Worm (Caenorhabditis elegans) whole organism, late embryonic: ENCODE results near the gene ZK593.3.

Experiments used
- C08G9.2 ChIP-seq: sonication (generic microtip); optimal IDR thresholded peaks from 2 replicates; lab custom pipeline; 2016; ENCODE audit warnings: mild to moderate bottlenecking, missing genetic modification characterization, moderate library complexity, missing compliant biosample characterization
- C38D4.7 ChIP-seq: fragments of 200-800 bp; sonication (Bioruptor generic); optimal IDR thresholded peaks from 2 replicates; lab custom pipeline; 2018; ENCODE audit warnings: mild to moderate bottlenecking, missing genetic modification characterization, moderate library complexity, missing compliant biosample characterization
- F13H6.1 ChIP-seq: sonication (generic microtip); optimal IDR thresholded peaks from 2 replicates; lab custom pipeline; 2016; ENCODE audit warnings: missing genetic modification characterization, missing compliant biosample characterization
- K02D7.2 ChIP-seq: sonication (generic microtip); optimal IDR thresholded peaks from 2 replicates; lab custom pipeline; 2017; ENCODE audit warnings: mild to moderate bottlenecking, missing genetic modification characterization, missing compliant biosample characterization
- T23F11.4 ChIP-seq: fragments of 200-800 bp; sonication (Bioruptor generic); optimal IDR thresholded peaks from 2 replicates; lab custom pipeline; 2018; ENCODE audit warnings: mild to moderate bottlenecking, missing genetic modification characterization, missing compliant biosample characterization
- ahr-1 ChIP-seq: sonication (generic microtip); optimal IDR thresholded peaks from 2 replicates; lab custom pipeline; 2016; ENCODE audit warnings: missing genetic modification characterization, missing compliant biosample characterization
- ceh-18 ChIP-seq: sonication (generic microtip); optimal IDR thresholded peaks from 2 replicates; lab custom pipeline; 2016; ENCODE audit warnings: missing genetic modification characterization, missing compliant biosample characterization
- ceh-19 ChIP-seq: fragments of 200-800 bp; sonication (Bioruptor generic); optimal IDR thresholded peaks from 2 replicates; lab custom pipeline; 2018; ENCODE audit warnings: mild to moderate bottlenecking, missing genetic modification characterization, missing compliant biosample characterization
- ceh-22 ChIP-seq: sonication (generic microtip); optimal IDR thresholded peaks from 2 replicates; lab custom pipeline; 2017; ENCODE audit warnings: missing biosample characterization, missing genetic modification characterization
- ceh-24 ChIP-seq: sonication (generic microtip); optimal IDR thresholded peaks from 2 replicates; lab custom pipeline; 2016; ENCODE audit warnings: mild to moderate bottlenecking, missing genetic modification characterization, missing compliant biosample characterization
- ceh-30 ChIP-seq: fragments of 150-350 bp; optimal IDR thresholded peaks from 2 replicates; lab custom pipeline; 2014; ENCODE audit warnings: missing biosample characterization, missing genetic modification characterization
- ceh-31 ChIP-seq: sonication (generic microtip); optimal IDR thresholded peaks from 2 replicates; lab custom pipeline; 2016; ENCODE audit warnings: missing genetic modification characterization, missing compliant biosample characterization
- ceh-45 ChIP-seq: fragments of 200-800 bp; sonication (Bioruptor generic); IDR thresholded peaks from 2 replicates; pipeline ENCODE4 v1.3.6; 2022; ENCODE audit warnings: missing genetic modification reagents, missing genetic modification characterization, missing compliant biosample characterization
- ceh-48 ChIP-seq: sonication (generic microtip); optimal IDR thresholded peaks from 2 replicates; lab custom pipeline; 2016; ENCODE audit warnings: missing genetic modification characterization, inconsistent platforms, missing compliant biosample characterization
- ceh-9 ChIP-seq: sonication (generic microtip); optimal IDR thresholded peaks from 2 replicates; lab custom pipeline; 2016; ENCODE audit warnings: mild to moderate bottlenecking, missing genetic modification characterization, inconsistent platforms, missing compliant biosample characterization
- che-1 ChIP-seq: sonication (generic microtip); optimal IDR thresholded peaks from 2 replicates; lab custom pipeline; 2016; ENCODE audit warnings: mild to moderate bottlenecking, missing genetic modification characterization, missing compliant biosample characterization
- dve-1 ChIP-seq: sonication (generic microtip); optimal IDR thresholded peaks from 2 replicates; lab custom pipeline; 2017; ENCODE audit warnings: antibody characterized with exemption, mild to moderate bottlenecking, missing genetic modification characterization, missing compliant biosample characterization
- elt-2 ChIP-seq: sonication (generic microtip); optimal IDR thresholded peaks from 2 replicates; lab custom pipeline; 2016; ENCODE audit warnings: missing genetic modification reagents, missing genetic modification characterization, missing compliant biosample characterization
- elt-4 ChIP-seq: sonication (generic microtip); optimal IDR thresholded peaks from 2 replicates; lab custom pipeline; 2016; ENCODE audit warnings: missing genetic modification characterization, missing compliant biosample characterization
- eyg-1 ChIP-seq: sonication (generic microtip); optimal IDR thresholded peaks from 2 replicates; lab custom pipeline; 2016; ENCODE audit warnings: missing genotype, missing genetic modification characterization, missing compliant biosample characterization
- fkh-6 ChIP-seq: sonication (generic microtip); optimal IDR thresholded peaks from 2 replicates; lab custom pipeline; 2016; ENCODE audit warnings: missing genetic modification characterization, missing compliant biosample characterization
- hlh-15 ChIP-seq: sonication (generic microtip); optimal IDR thresholded peaks from 2 replicates; lab custom pipeline; 2016; ENCODE audit warnings: missing genetic modification characterization, missing compliant biosample characterization
- hlh-8 ChIP-seq: sonication (generic microtip); optimal IDR thresholded peaks from 2 replicates; lab custom pipeline; 2016; ENCODE audit warnings: missing genotype, missing genetic modification characterization, missing compliant biosample characterization
- lim-6 ChIP-seq: sonication (generic microtip); optimal IDR thresholded peaks from 2 replicates; lab custom pipeline; 2016; ENCODE audit warnings: missing genetic modification characterization, missing compliant biosample characterization
- madf-2 ChIP-seq: sonication (generic microtip); optimal IDR thresholded peaks from 2 replicates; lab custom pipeline; 2017; ENCODE audit warnings: missing genetic modification characterization, missing compliant biosample characterization
- nhr-232 ChIP-seq: sonication (generic microtip); optimal IDR thresholded peaks from 2 replicates; lab custom pipeline; 2016; ENCODE audit warnings: missing genetic modification characterization, missing compliant biosample characterization
- npax-4 ChIP-seq: sonication (generic microtip); optimal IDR thresholded peaks from 2 replicates; lab custom pipeline; 2016; ENCODE audit warnings: missing genetic modification characterization, missing compliant biosample characterization
- odd-2 ChIP-seq: sonication (generic microtip); optimal IDR thresholded peaks from 2 replicates; lab custom pipeline; 2017; ENCODE audit warnings: antibody characterized with exemption, mild to moderate bottlenecking, missing genetic modification characterization, missing compliant biosample characterization
- pag-3 ChIP-seq: sonication (generic microtip); optimal IDR thresholded peaks from 2 replicates; lab custom pipeline; 2016; ENCODE audit warnings: missing compliant biosample characterization, missing genetic modification characterization, borderline replicate concordance
- pax-1 ChIP-seq: fragments of 150-350 bp; optimal IDR thresholded peaks from 2 replicates; lab custom pipeline; 2014; ENCODE audit warnings: missing biosample characterization, missing genetic modification characterization
- pha-2 ChIP-seq: sonication (generic microtip); optimal IDR thresholded peaks from 2 replicates; lab custom pipeline; 2017; ENCODE audit warnings: mild to moderate bottlenecking, missing genetic modification characterization, missing compliant biosample characterization
- pqm-1 ChIP-seq: sonication (generic microtip); optimal IDR thresholded peaks from 2 replicates; lab custom pipeline; 2016; ENCODE audit warnings: missing genetic modification characterization, missing compliant biosample characterization
- ref-2 ChIP-seq: sonication (generic microtip); optimal IDR thresholded peaks from 2 replicates; lab custom pipeline; 2016; ENCODE audit warnings: missing genetic modification characterization, missing compliant biosample characterization
- rnt-1 ChIP-seq: sonication (generic microtip); optimal IDR thresholded peaks from 2 replicates; lab custom pipeline; 2016; ENCODE audit warnings: missing genetic modification characterization, missing compliant biosample characterization
- sox-2 ChIP-seq: fragments of 200-800 bp; sonication (Bioruptor generic); IDR thresholded peaks from 2 replicates; pipeline ENCODE4 v1.3.6; 2022; ENCODE audit warnings: missing genetic modification reagents, missing genetic modification characterization, missing compliant biosample characterization
- syd-9 ChIP-seq: sonication (generic microtip); optimal IDR thresholded peaks from 2 replicates; lab custom pipeline; 2016; ENCODE audit warnings: mild to moderate bottlenecking, missing genetic modification characterization, moderate library complexity, missing compliant biosample characterization
- tbx-2 ChIP-seq: sonication (generic microtip); optimal IDR thresholded peaks from 2 replicates; lab custom pipeline; 2016; ENCODE audit warnings: missing genetic modification characterization, missing compliant biosample characterization
- tbx-7 ChIP-seq: sonication (generic microtip); optimal IDR thresholded peaks from 2 replicates; lab custom pipeline; 2016; ENCODE audit warnings: missing genotype, missing genetic modification characterization, missing compliant biosample characterization
- ttx-3 ChIP-seq: sonication (generic microtip); optimal IDR thresholded peaks from 2 replicates; lab custom pipeline; 2016; ENCODE audit warnings: missing genetic modification reagents, missing genetic modification characterization, missing compliant biosample characterization
- unc-55 ChIP-seq: sonication (generic microtip); optimal IDR thresholded peaks from 2 replicates; lab custom pipeline; 2017; ENCODE audit warnings: missing biosample characterization, missing genetic modification reagents, missing genetic modification characterization
- unc-86 ChIP-seq: sonication (generic microtip); optimal IDR thresholded peaks from 2 replicates; lab custom pipeline; 2016; ENCODE audit warnings: missing genetic modification characterization, missing compliant biosample characterization
- zip-5 ChIP-seq: sonication (generic microtip); optimal IDR thresholded peaks from 2 replicates; lab custom pipeline; 2016; ENCODE audit warnings: missing genetic modification characterization, missing compliant biosample characterization

ZK593.3 gene

ce11 chrIV:10948797-10949196 lies 33.3 kb downstream of the ZK593.3 start, which contains the start of gene Y69E1A.1:
Y69E1A.1 (minus strand) TSS chrIV:10948897.
- TF ChIP-seq ttx-3 (no peak), npax-4 (no peak), ceh-18 (tag; lab: Kevin White, UChicago) (no peak), F13H6.1 (tag; lab: Kevin White, UChicago) (no peak), elt-2 (tag; lab: Kevin White, UChicago) (no peak), fkh-6 (tag; lab: Kevin White, UChicago) (no peak), pax-1 (tag; lab: Kevin White, UChicago) (no peak), ref-2 (tag; lab: Kevin White, UChicago) (no peak), tbx-2 (tag; lab: Kevin White, UChicago) (no peak), ceh-31 (tag; lab: Kevin White, UChicago) (no peak), hlh-15 (tag; lab: Kevin White, UChicago) (no peak), lim-6 (tag; lab: Kevin White, UChicago) (no peak), sox-2 (GFP tag; lab: Robert Waterston, UW) (no peak), zip-5 (no peak)

ce11 chrIV:10949510-10949909 lies 34.0 kb downstream of the ZK593.3 start, which contains the start of gene nsph-3.1:
nsph-3.1 (plus strand) TSS chrIV:10949810.
- TF ChIP-seq pha-2 (tag; lab: Kevin White, UChicago) (no peak), odd-2 (no peak), rnt-1 (no peak), syd-9 (tag; lab: Kevin White, UChicago) (no peak), elt-4 (tag; lab: Kevin White, UChicago) (no peak), ceh-30 (tag; lab: Kevin White, UChicago) (no peak), tbx-2 (tag; lab: Kevin White, UChicago) (no peak)
- TF ChIP-seq, all 69 proteins: peak for 0

DNA sequence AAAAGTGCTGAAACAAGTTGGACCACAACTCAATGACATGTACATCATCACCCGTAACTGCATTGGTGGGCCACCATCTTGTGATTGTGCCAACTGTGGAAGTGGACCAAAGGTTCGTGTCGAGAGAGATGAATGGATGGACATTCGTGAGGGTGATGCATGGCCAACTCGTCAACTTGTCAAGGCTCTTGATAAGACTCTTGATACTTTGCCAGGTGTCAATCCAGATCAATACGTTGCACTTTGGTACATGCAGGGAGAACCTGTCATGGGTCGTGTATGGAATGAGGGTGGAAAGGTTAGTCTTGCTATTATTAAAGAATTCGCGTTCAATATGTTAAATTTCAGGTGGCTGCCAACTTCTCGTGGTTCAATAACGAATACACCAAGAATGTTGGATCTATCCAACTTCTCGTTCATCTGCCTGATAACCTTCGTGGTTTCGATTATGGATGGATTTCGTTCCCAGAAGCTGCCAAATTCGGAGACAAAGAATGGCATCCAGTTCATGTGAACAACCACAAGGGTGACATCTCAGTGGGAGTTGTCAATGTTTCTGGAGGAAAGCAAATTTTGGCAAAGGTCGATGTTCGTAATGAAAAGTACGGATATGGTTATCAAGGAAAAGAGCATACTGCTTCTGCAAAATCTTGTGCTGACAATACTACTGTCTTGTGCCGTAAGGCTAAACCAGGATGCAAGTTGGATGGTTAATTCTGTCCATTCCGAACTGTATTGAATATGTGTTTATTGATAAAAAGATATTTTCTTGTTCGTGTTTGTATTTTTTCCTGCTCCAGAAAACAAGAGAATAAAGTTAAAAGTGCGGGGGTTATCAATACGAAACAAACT lies 35.1 kb downstream of the ZK593.3 start:
- TF ChIP-seq ahr-1 (no peak), syd-9 (tag; lab: Kevin White, UChicago) (no peak), eyg-1 (tag; lab: Kevin White, UChicago) (no peak), ceh-19 (GFP tag; lab: Kevin White, UChicago) (no peak), ceh-48 (tag; lab: Kevin White, UChicago) (no peak), ceh-24 (no peak), nhr-232 (tag; lab: Kevin White, UChicago) (no peak), K02D7.2 (tag; lab: Kevin White, UChicago) (no peak), ceh-45 (GFP tag; lab: Robert Waterston, UW) (no peak), C38D4.7 (GFP tag; lab: Kevin White, UChicago) (no peak), C08G9.2 (tag; lab: Kevin White, UChicago) (no peak), hlh-8 (tag; lab: Kevin White, UChicago) (no peak), npax-4 (no peak), pag-3 (tag; lab: Kevin White, UChicago) (no peak), unc-55 (GFP tag; lab: Kevin White, UChicago) (no peak), ceh-22 (no peak), fkh-6 (tag; lab: Kevin White, UChicago) (no peak), F13H6.1 (tag; lab: Kevin White, UChicago) (no peak), pax-1 (tag; lab: Kevin White, UChicago) (no peak)
- TF ChIP-seq, all 69 proteins: peak for 0

DNA sequence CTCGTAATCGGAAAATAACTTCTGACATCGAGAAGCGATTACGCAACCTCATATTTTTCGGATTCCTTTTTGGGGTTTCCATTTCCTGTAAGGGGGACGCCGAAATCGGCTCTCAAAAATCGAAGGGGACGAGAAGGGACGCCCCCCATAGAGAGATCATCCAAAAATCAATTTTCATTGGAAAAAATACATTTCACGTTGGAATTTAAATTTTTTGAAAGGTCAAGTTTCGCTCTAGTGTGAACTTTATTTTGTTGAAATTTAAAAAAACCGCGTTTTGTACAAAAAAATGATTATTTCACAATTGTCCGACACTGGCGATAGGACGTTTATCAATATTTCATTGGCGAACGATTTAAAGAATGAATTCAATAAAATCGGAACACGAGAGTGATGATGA lies 36.5 kb downstream of the ZK593.3 start, which contains the start of gene Y69E1A.3:
Gene Y69E1A.3, plus strand, starts transcription at position 301 of the 400 bp plus-strand sequence.
- TF ChIP-seq ceh-22 (no peak), pha-2 (tag; lab: Kevin White, UChicago) (no peak), T23F11.4 (GFP tag; lab: Kevin White, UChicago) (no peak), madf-2 (tag; lab: Kevin White, UChicago) (no peak), dve-1 (tag; lab: Kevin White, UChicago) (no peak), elt-4 (tag; lab: Kevin White, UChicago) (no peak), unc-86 (tag; lab: Kevin White, UChicago) (no peak), hlh-8 (tag; lab: Kevin White, UChicago) (no peak), F13H6.1 (tag; lab: Kevin White, UChicago) (no peak), tbx-7 (tag; lab: Kevin White, UChicago) (no peak), ceh-18 (tag; lab: Kevin White, UChicago) (no peak), ceh-9 (tag; lab: Kevin White, UChicago) (no peak), pqm-1 (tag; lab: Kevin White, UChicago) (no peak), pax-1 (tag; lab: Kevin White, UChicago) (no peak), che-1 (tag; lab: Kevin White, UChicago) (no peak)
